Fruit fly (Drosophila melanogaster) whole organism, embryonic: ENCODE data around the gene CG14598.

Experiments used
- Awh ChIP-seq: fragments of 200-800 bp; sonication (Bioruptor generic); IDR thresholded peaks from 2 replicates; pipeline ENCODE4, ENCODE4 v1.3.6; 2022; ENCODE audit warnings: missing biosample characterization, missing genetic modification characterization
- B-H1 ChIP-seq: fragments of 200-800 bp; sonication (Bioruptor generic); IDR thresholded peaks from 3 replicates; pipeline ENCODE4 v1.3.6; 2022; ENCODE audit warnings: missing biosample characterization, missing genetic modification characterization
- Bgb ChIP-seq: fragments of 200-800 bp; sonication (Bioruptor generic); IDR thresholded peaks from 2 replicates; pipeline ENCODE4 v1.3.6; 2022; ENCODE audit warnings: missing biosample characterization, missing genetic modification characterization; ENCODE audit not compliant: partially characterized antibody
- C15 ChIP-seq: fragments of 200-800 bp; sonication (Bioruptor generic); IDR thresholded peaks from 3 replicates; pipeline ENCODE4 v1.3.6; 2022; ENCODE audit warnings: missing biosample characterization, missing genetic modification characterization
- CG12769 ChIP-seq: fragments of 200-800 bp; sonication (Bioruptor generic); optimal IDR thresholded peaks from 2 replicates; lab custom pipeline; 2019; ENCODE audit warnings: missing biosample characterization, mild to moderate bottlenecking, missing genetic modification characterization, moderate library complexity
- CG14050 ChIP-seq: fragments of 200-800 bp; sonication (Bioruptor generic); IDR thresholded peaks from 3 replicates; pipeline ENCODE4 v1.3.6; 2022; ENCODE audit warnings: missing biosample characterization, missing genetic modification characterization
- CG17802 ChIP-seq: fragments of 200-800 bp; sonication (Bioruptor generic); optimal IDR thresholded peaks from 2 replicates; lab custom pipeline; 2018; ENCODE audit warnings: missing biosample characterization, mild to moderate bottlenecking, missing genetic modification characterization, moderate library complexity
- CG18011 ChIP-seq: fragments of 200-800 bp; sonication (Bioruptor generic); optimal IDR thresholded peaks from 2 replicates; lab custom pipeline; 2017; ENCODE audit warnings: missing biosample characterization, missing genetic modification characterization, mild to moderate bottlenecking, moderate library complexity, missing genotype
- CG18599 ChIP-seq: fragments of 200-800 bp; sonication (Bioruptor generic); optimal IDR thresholded peaks from 3 replicates; lab custom pipeline; 2017; ENCODE audit warnings: missing biosample characterization, missing genetic modification characterization, mild to moderate bottlenecking, moderate library complexity, missing genetic modification reagents
- CG2116 ChIP-seq: fragments of 200-800 bp; sonication (Bioruptor generic); optimal IDR thresholded peaks from 3 replicates; lab custom pipeline; 2018; ENCODE audit warnings: missing biosample characterization, mild to moderate bottlenecking, missing genetic modification characterization
- CG30431 ChIP-seq: fragments of 200-800 bp; sonication (Bioruptor generic); optimal IDR thresholded peaks from 2 replicates; lab custom pipeline; 2017; ENCODE audit warnings: missing biosample characterization, missing genetic modification characterization
- CG33557 ChIP-seq: fragments of 200-800 bp; sonication (Bioruptor generic); optimal IDR thresholded peaks from 2 replicates; lab custom pipeline; 2019; ENCODE audit warnings: missing biosample characterization, mild to moderate bottlenecking, missing genetic modification characterization, moderate library complexity
- CG34224 ChIP-seq: fragments of 200-800 bp; sonication (Bioruptor generic); IDR thresholded peaks from 3 replicates; pipeline ENCODE4 v1.3.6; 2022; ENCODE audit warnings: missing biosample characterization, missing genetic modification characterization; ENCODE audit not compliant: partially characterized antibody
- CG3726 ChIP-seq: fragments of 200-800 bp; sonication (Bioruptor generic); IDR thresholded peaks from 3 replicates; pipeline ENCODE4, ENCODE4 v1.3.6; 2022; ENCODE audit warnings: missing biosample characterization, missing genetic modification characterization
- CG6254 ChIP-seq: fragments of 200-800 bp; sonication (Bioruptor generic); optimal IDR thresholded peaks from 3 replicates; lab custom pipeline; 2017; ENCODE audit warnings: mild to moderate bottlenecking, missing biosample characterization, missing genetic modification reagents, missing genetic modification characterization
- CG7928 ChIP-seq: fragments of 200-800 bp; sonication (Bioruptor generic); optimal IDR thresholded peaks from 2 replicates; lab custom pipeline; 2017; ENCODE audit warnings: missing biosample characterization, mild to moderate bottlenecking, missing genetic modification characterization
- CG7963 ChIP-seq: fragments of 200-800 bp; sonication (Bioruptor generic); IDR thresholded peaks from 3 replicates; pipeline ENCODE4 v1.3.6; 2022; ENCODE audit warnings: missing biosample characterization, missing genetic modification characterization; ENCODE audit not compliant: partially characterized antibody
- CG7987 ChIP-seq: fragments of 200-800 bp; sonication (Bioruptor generic); optimal IDR thresholded peaks from 2 replicates; lab custom pipeline; 2018; ENCODE audit warnings: missing biosample characterization, mild to moderate bottlenecking, missing genetic modification characterization, moderate library complexity
- CG8290 ChIP-seq, 3 experiments: fragments of 200-800 bp; sonication (Bioruptor generic); optimal IDR thresholded peaks; 2 replicates each; lab custom pipeline; 2016 to 2019; ENCODE audit warnings: missing biosample characterization in 3 of 3, missing genetic modification characterization in 3 of 3, mild to moderate bottlenecking in 2 of 3, moderate library complexity in 1 of 3
- CG8478 ChIP-seq: fragments of >200 bp; optimal IDR thresholded peaks from 2 replicates; lab custom pipeline; 2018
- CG9437 ChIP-seq: fragments of 200-800 bp; sonication (Bioruptor generic); optimal IDR thresholded peaks from 2 replicates; lab custom pipeline; 2018; ENCODE audit warnings: missing biosample characterization, mild to moderate bottlenecking, missing genetic modification characterization
- D19B ChIP-seq: fragments of 200-800 bp; sonication (Bioruptor generic); optimal IDR thresholded peaks from 2 replicates; lab custom pipeline; 2017; ENCODE audit warnings: missing biosample characterization, mild to moderate bottlenecking, missing genetic modification characterization
- HLH4C ChIP-seq: fragments of 200-800 bp; sonication (Bioruptor generic); IDR thresholded peaks from 3 replicates; pipeline ENCODE4 v1.3.6; 2022; ENCODE audit warnings: missing biosample characterization, missing genetic modification characterization; ENCODE audit not compliant: partially characterized antibody
- MBD-R2 ChIP-seq: fragments of 200-800 bp; sonication (Bioruptor generic); IDR thresholded peaks from 2 replicates; pipeline ENCODE4 v1.3.6; 2022; ENCODE audit warnings: missing biosample characterization, missing genetic modification characterization
- NC2β ChIP-seq: fragments of 200-800 bp; sonication (Bioruptor generic); optimal IDR thresholded peaks from 2 replicates; lab custom pipeline; 2016; ENCODE audit warnings: missing biosample characterization, missing genetic modification characterization
- Nf-YB ChIP-seq: fragments of 200-800 bp; sonication (Bioruptor generic); optimal IDR thresholded peaks from 3 replicates; lab custom pipeline; 2019; ENCODE audit warnings: missing biosample characterization, mild to moderate bottlenecking, missing genetic modification characterization, moderate library complexity
- Ravus ChIP-seq: fragments of 200-800 bp; sonication (Bioruptor generic); IDR thresholded peaks from 2 replicates; pipeline ENCODE4 v1.3.6; 2022; ENCODE audit warnings: missing biosample characterization, missing genetic modification characterization
- abd-A ChIP-seq: fragments of 200-800 bp; sonication (Bioruptor generic); optimal IDR thresholded peaks from 3 replicates; lab custom pipeline; 2019; ENCODE audit warnings: missing biosample characterization, mild to moderate bottlenecking, missing genetic modification characterization, moderate library complexity
- amos ChIP-seq: fragments of 200-800 bp; sonication (Bioruptor generic); IDR thresholded peaks from 2 replicates; pipeline ENCODE4 v1.3.6; 2022; ENCODE audit warnings: missing biosample characterization, missing genetic modification characterization; ENCODE audit not compliant: partially characterized antibody
- ase ChIP-seq: fragments of 200-800 bp; sonication (Bioruptor generic); IDR thresholded peaks from 3 replicates; pipeline ENCODE4 v1.3.6; 2022; ENCODE audit warnings: missing biosample characterization, missing genetic modification characterization
- ato ChIP-seq: fragments of 200-800 bp; sonication (Bioruptor generic); IDR thresholded peaks from 2 replicates; pipeline ENCODE4 v1.3.6; 2022; ENCODE audit warnings: missing biosample characterization, missing genetic modification characterization; ENCODE audit not compliant: partially characterized antibody
- bowl ChIP-seq: fragments of 200-800 bp; sonication (Bioruptor generic); IDR thresholded peaks from 2 replicates; pipeline ENCODE4 v1.3.6; 2022; ENCODE audit warnings: missing biosample characterization, missing genetic modification characterization
- eyg ChIP-seq: fragments of 200-800 bp; sonication (Bioruptor generic); optimal IDR thresholded peaks from 3 replicates; lab custom pipeline; 2016; ENCODE audit warnings: missing biosample characterization, missing genetic modification characterization
- gce ChIP-seq: fragments of 200-800 bp; sonication (Bioruptor generic); IDR thresholded peaks from 3 replicates; pipeline ENCODE4 v1.3.6; 2022; ENCODE audit warnings: missing biosample characterization, missing genetic modification characterization
- gcm ChIP-seq: fragments of 200-800 bp; sonication (Bioruptor generic); optimal IDR thresholded peaks from 2 replicates; lab custom pipeline; 2019; ENCODE audit warnings: missing biosample characterization, mild to moderate bottlenecking, missing genetic modification characterization, moderate library complexity
- grau ChIP-seq: fragments of 200-800 bp; optimal IDR thresholded peaks from 3 replicates; lab custom pipeline; 2019; ENCODE audit warnings: missing biosample characterization, mild to moderate bottlenecking, missing genetic modification characterization, moderate library complexity
- gsb ChIP-seq: fragments of 200-800 bp; sonication (Bioruptor generic); IDR thresholded peaks from 2 replicates; pipeline ENCODE4 v1.3.6; 2022; ENCODE audit warnings: missing biosample characterization, missing genetic modification characterization
- ken ChIP-seq: fragments of 200-800 bp; sonication (Bioruptor generic); IDR thresholded peaks from 3 replicates; pipeline ENCODE4 v1.3.6; 2022; ENCODE audit warnings: missing biosample characterization, missing genetic modification characterization
- kni ChIP-seq: fragments of 200-800 bp; sonication (Bioruptor generic); optimal IDR thresholded peaks from 3 replicates; lab custom pipeline; 2017; ENCODE audit warnings: mild to moderate bottlenecking, missing biosample characterization, missing genetic modification reagents, missing genetic modification characterization
- mam ChIP-seq: fragments of 200-800 bp; sonication (Bioruptor generic); optimal IDR thresholded peaks from 3 replicates; lab custom pipeline; 2016; ENCODE audit warnings: missing biosample characterization, missing genetic modification characterization
- pan ChIP-seq, 4 experiments: fragments of >200 bp in 3 of 4; fragments of 200-800 bp in 1 of 4; sonication (Bioruptor generic) in 1 of 4; optimal IDR thresholded peaks in 3 of 4; IDR thresholded peaks in 1 of 4; 2 replicates each; pipeline versions ENCODE4 v1.3.6 to Lab custom; 2017 to 2022; ENCODE audit warnings: missing biosample characterization in 2 of 4, missing genetic modification characterization in 2 of 4, mixed read lengths in 1 of 4
- ro ChIP-seq: fragments of 200-800 bp; sonication (Bioruptor generic); IDR thresholded peaks from 2 replicates; pipeline ENCODE4 v1.3.6; 2022; ENCODE audit warnings: missing biosample characterization, missing genetic modification characterization
- scrt ChIP-seq: fragments of 200-800 bp; sonication (Bioruptor generic); optimal IDR thresholded peaks from 2 replicates; lab custom pipeline; 2018; ENCODE audit warnings: missing biosample characterization, mild to moderate bottlenecking, missing genetic modification characterization, moderate library complexity
- sd ChIP-seq: fragments of 200-800 bp; sonication (Bioruptor generic); optimal IDR thresholded peaks from 3 replicates; lab custom pipeline; 2018; ENCODE audit warnings: missing biosample characterization, mild to moderate bottlenecking, missing genetic modification characterization, moderate library complexity
- shn ChIP-seq: fragments of 200-800 bp; sonication (Bioruptor generic); optimal IDR thresholded peaks from 3 replicates; lab custom pipeline; 2016; ENCODE audit warnings: missing biosample characterization, missing genetic modification characterization
- sim ChIP-seq: fragments of 200-800 bp; sonication (Bioruptor generic); IDR thresholded peaks from 2 replicates; pipeline ENCODE4 v1.3.6; 2022; ENCODE audit warnings: missing biosample characterization, missing genetic modification characterization
- tap ChIP-seq: fragments of 200-800 bp; optimal IDR thresholded peaks from 3 replicates; lab custom pipeline; 2019; ENCODE audit warnings: missing biosample characterization, mild to moderate bottlenecking, missing genetic modification characterization, moderate library complexity
- trh ChIP-seq: fragments of 200-800 bp; sonication (Bioruptor generic); optimal IDR thresholded peaks from 2 replicates; lab custom pipeline; 2016; ENCODE audit warnings: missing biosample characterization, missing genetic modification characterization
- vnd ChIP-seq: fragments of 200-800 bp; sonication (Bioruptor generic); IDR thresholded peaks from 3 replicates; pipeline ENCODE4 v1.3.6; 2022; ENCODE audit warnings: missing biosample characterization, missing genetic modification characterization; ENCODE audit not compliant: partially characterized antibody

The CG14598 gene

dm6 chr3R:7441359-7441758 is 1.8 kb downstream of the CG14598 start:
- TF ChIP-seq CG6254: no peak
- no peak for TF ChIP-seq bowl (GFP tag; lab: Robert Waterston, UW)
- TF ChIP-seq shn (GFP tag; lab: Kevin White, UChicago): no peak
- no peak for TF ChIP-seq kni
- TF ChIP-seq mam (GFP tag; lab: Kevin White, UChicago): no peak
- TF ChIP-seq sd (tag; lab: Kevin White, UChicago): peak; percentile 92
- no peak for TF ChIP-seq B-H1 (GFP tag; lab: Robert Waterston, UW)
- TF ChIP-seq ro (GFP tag; lab: Robert Waterston, UW): no peak
- no peak for TF ChIP-seq scrt
- TF ChIP-seq MBD-R2 (GFP tag; lab: Robert Waterston, UW): no peak
- no peak for TF ChIP-seq amos (GFP tag; lab: Robert Waterston, UW)
- TF ChIP-seq gce (GFP tag; lab: Robert Waterston, UW): no peak
- TF ChIP-seq Ravus (GFP tag; lab: Robert Waterston, UW): no peak
- TF ChIP-seq CG30431 (GFP tag; lab: Kevin White, UChicago): no peak
- TF ChIP-seq grau (tag; lab: Kevin White, UChicago): no peak
- TF ChIP-seq Awh (GFP tag; lab: Robert Waterston, UW): peak; percentile 51; the same call in 1 of the 2 replicates
- no peak for TF ChIP-seq ase (GFP tag; lab: Robert Waterston, UW)
- peak; percentile 18 for TF ChIP-seq CG12769 (tag; lab: Kevin White, UChicago)
- peak; percentile 51 for TF ChIP-seq abd-A (tag; lab: Kevin White, UChicago)
- TF ChIP-seq pan (optimal IDR thresholded peaks at IDR 0.05; lab: Kevin White, UChicago): no peak
- TF ChIP-seq pan (GFP tag; optimal IDR thresholded peaks at IDR 0.05 in 1 of 2, IDR thresholded peaks at IDR 0.05 in 1 of 2): no peak
- TF ChIP-seq Nf-YB: no peak
- TF ChIP-seq CG3726 (GFP tag; lab: Robert Waterston, UW): no peak
- TF ChIP-seq trh (GFP tag; lab: Kevin White, UChicago): no peak
- TF ChIP-seq CG18599 (GFP tag; lab: Kevin White, UChicago): no peak
- no peak for TF ChIP-seq CG2116 (GFP tag; lab: Kevin White, UChicago)
- TF ChIP-seq eyg (GFP tag; lab: Kevin White, UChicago): no peak
- TF ChIP-seq CG9437 (GFP tag; lab: Kevin White, UChicago): no peak
- TF ChIP-seq CG17802 (tag; lab: Kevin White, UChicago): no peak
- TF ChIP-seq, all 482 proteins: peak for 4

DNA sequence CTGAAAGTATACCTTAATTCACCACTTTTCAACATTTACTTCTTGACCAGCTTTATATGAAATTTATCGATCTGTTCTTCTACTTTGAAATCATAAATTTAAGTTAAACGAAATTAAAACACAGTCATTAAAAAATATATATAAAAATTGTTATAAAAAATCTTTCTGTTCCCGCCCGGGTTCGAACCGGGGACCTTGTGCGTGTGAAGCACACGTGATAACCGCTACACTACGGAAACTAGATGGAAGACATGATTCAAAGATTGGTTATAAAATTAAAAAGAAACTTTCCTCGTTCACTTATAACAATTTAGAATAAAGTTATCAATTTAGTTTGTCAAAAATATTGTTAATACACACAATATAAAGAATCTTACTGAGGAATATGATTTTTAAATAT is 32.3 kb downstream of the CG14598 start:
- TF ChIP-seq tap (tag; lab: Kevin White, UChicago) (no peak), CG14050 (GFP tag; lab: Robert Waterston, UW) (no peak), CG18011 (GFP tag; lab: Kevin White, UChicago) (no peak), CG33557 (GFP tag; lab: Kevin White, UChicago) (no peak), C15 (GFP tag; lab: Robert Waterston, UW) (no peak), ken (GFP tag; lab: Robert Waterston, UW) (no peak), gcm (GFP tag; lab: Kevin White, UChicago) (no peak), ato (peak; percentile 74; the same call in 1 of the 2 replicates), HLH4C (GFP tag; lab: Robert Waterston, UW) (peak; percentile 63; the same call in 2 of the 3 replicates), CG8290 (GFP tag; optimal IDR thresholded peaks at IDR 0.05; lab: Kevin White, UChicago) (no peak), CG8290 (tag; optimal IDR thresholded peaks at IDR 0.05; lab: Kevin White, UChicago) (no peak), vnd (GFP tag; lab: Robert Waterston, UW) (peak; percentile 49; the same call in 1 of the 3 replicates), CG34224 (GFP tag; lab: Robert Waterston, UW) (peak; percentile 44; the same call in 1 of the 3 replicates), sim (GFP tag; lab: Robert Waterston, UW) (no peak), CG7963 (peak; percentile 78; the same call in 2 of the 3 replicates), CG7928 (no peak), gsb (GFP tag; lab: Robert Waterston, UW) (no peak), CG7987 (no peak), Nf-YB (no peak), ro (GFP tag; lab: Robert Waterston, UW) (no peak), CG3726 (GFP tag; lab: Robert Waterston, UW) (no peak), CG9437 (GFP tag; lab: Kevin White, UChicago) (no peak), CG8478 (lab: Kevin White, UChicago) (no peak), Bgb (GFP tag; lab: Robert Waterston, UW) (peak; percentile 75), NC2β (GFP tag; lab: Kevin White, UChicago) (no peak), D19B (GFP tag; lab: Kevin White, UChicago) (no peak)
